Fruit fly (Drosophila melanogaster) whole organism, embryonic: ENCODE measurements around the gene Dlc90F.

ENCODE experiments used
- Atf6 ChIP-seq: fragments of 200-800 bp; sonication (Bioruptor generic); IDR thresholded peaks from 2 replicates; pipeline ENCODE4 v1.3.6; 2022; ENCODE audit warnings: missing biosample characterization, missing genetic modification characterization
- Bdp1 ChIP-seq: fragments of 200-800 bp; sonication (Bioruptor generic); optimal IDR thresholded peaks from 3 replicates; lab custom pipeline; 2016; ENCODE audit warnings: missing biosample characterization, missing genetic modification characterization
- Bgb ChIP-seq: fragments of 200-800 bp; sonication (Bioruptor generic); IDR thresholded peaks from 2 replicates; pipeline ENCODE4 v1.3.6; 2022; ENCODE audit warnings: missing biosample characterization, missing genetic modification characterization; ENCODE audit not compliant: partially characterized antibody
- CG1024 ChIP-seq: fragments of 200-800 bp; sonication (Bioruptor generic); IDR thresholded peaks from 2 replicates; pipeline ENCODE4 v1.3.6; 2022; ENCODE audit warnings: missing biosample characterization, missing genetic modification characterization
- CG10267 ChIP-seq: fragments of 200-800 bp; sonication (Bioruptor generic); optimal IDR thresholded peaks from 2 replicates; lab custom pipeline; 2018; ENCODE audit warnings: missing biosample characterization, mild to moderate bottlenecking, missing genetic modification characterization, moderate library complexity
- CG12071 ChIP-seq: fragments of 200-800 bp; sonication (Bioruptor generic); optimal IDR thresholded peaks from 3 replicates; lab custom pipeline; 2018; ENCODE audit warnings: missing biosample characterization, mild to moderate bottlenecking, missing genetic modification characterization
- CG12236 ChIP-seq: fragments of 200-800 bp; sonication (Bioruptor generic); optimal IDR thresholded peaks from 2 replicates; lab custom pipeline; 2016; ENCODE audit warnings: missing biosample characterization, missing genetic modification characterization
- CG13296 ChIP-seq: fragments of 200-800 bp; sonication (Bioruptor generic); optimal IDR thresholded peaks from 3 replicates; lab custom pipeline; 2018; ENCODE audit warnings: missing biosample characterization, mild to moderate bottlenecking, missing genetic modification characterization
- CG15601 ChIP-seq: fragments of 200-800 bp; sonication (Bioruptor generic); optimal IDR thresholded peaks from 3 replicates; lab custom pipeline; 2019; ENCODE audit warnings: missing biosample characterization, mild to moderate bottlenecking, missing genetic modification characterization, moderate library complexity
- CG15696 ChIP-seq: fragments of 200-800 bp; sonication (Bioruptor generic); optimal IDR thresholded peaks from 2 replicates; lab custom pipeline; 2019; ENCODE audit warnings: missing biosample characterization, mild to moderate bottlenecking, missing genetic modification characterization, moderate library complexity
- CG1603 ChIP-seq: fragments of 200-800 bp; sonication (Bioruptor generic); optimal IDR thresholded peaks from 2 replicates; lab custom pipeline; 2019; ENCODE audit warnings: missing biosample characterization, mild to moderate bottlenecking, missing genetic modification characterization, moderate library complexity
- CG2116 ChIP-seq: fragments of 200-800 bp; sonication (Bioruptor generic); optimal IDR thresholded peaks from 3 replicates; lab custom pipeline; 2018; ENCODE audit warnings: missing biosample characterization, mild to moderate bottlenecking, missing genetic modification characterization
- CG30020 ChIP-seq: fragments of 200-800 bp; optimal IDR thresholded peaks from 2 replicates; lab custom pipeline; 2019; ENCODE audit warnings: missing biosample characterization, mild to moderate bottlenecking, missing genetic modification characterization, moderate library complexity
- CG30431 ChIP-seq: fragments of 200-800 bp; sonication (Bioruptor generic); optimal IDR thresholded peaks from 2 replicates; lab custom pipeline; 2017; ENCODE audit warnings: missing biosample characterization, missing genetic modification characterization
- CG4328 ChIP-seq: fragments of 200-800 bp; sonication (Bioruptor generic); optimal IDR thresholded peaks from 3 replicates; lab custom pipeline; 2017; ENCODE audit warnings: missing biosample characterization, missing genetic modification reagents, missing genetic modification characterization
- CG6854 ChIP-seq: fragments of 200-800 bp; sonication (Bioruptor generic); optimal IDR thresholded peaks from 3 replicates; lab custom pipeline; 2017; ENCODE audit warnings: missing biosample characterization, mild to moderate bottlenecking, missing genetic modification characterization
- CG7271 ChIP-seq: fragments of 200-800 bp; sonication (Bioruptor generic); optimal IDR thresholded peaks from 2 replicates; lab custom pipeline; 2018; ENCODE audit warnings: missing biosample characterization, mild to moderate bottlenecking, missing genetic modification characterization, moderate library complexity
- CG9727 ChIP-seq: fragments of 200-800 bp; sonication (Bioruptor generic); optimal IDR thresholded peaks from 3 replicates; lab custom pipeline; 2017; ENCODE audit warnings: missing biosample characterization, mild to moderate bottlenecking, missing genetic modification characterization
- CkIIα-i1 ChIP-seq: fragments of 200-800 bp; sonication (Bioruptor generic); IDR thresholded peaks from 2 replicates; pipeline ENCODE4 v1.3.6; 2022; ENCODE audit warnings: missing biosample characterization, missing genetic modification characterization
- Deaf1 ChIP-seq: fragments of 200-800 bp; optimal IDR thresholded peaks from 3 replicates; lab custom pipeline; 2019; ENCODE audit warnings: missing biosample characterization, mild to moderate bottlenecking, missing genetic modification characterization, moderate library complexity
- E2f2 ChIP-seq: fragments of 200-800 bp; sonication (Bioruptor generic); IDR thresholded peaks from 2 replicates; pipeline ENCODE4 v1.3.6; 2022; ENCODE audit warnings: missing biosample characterization, missing genetic modification characterization
- Ets65A ChIP-seq: fragments of 200-800 bp; sonication (Bioruptor generic); peaks from one replicate; lab custom pipeline; 2016; ENCODE audit warnings: missing biosample characterization, missing genetic modification characterization
- Fer3 ChIP-seq: fragments of 200-800 bp; sonication (Bioruptor generic); optimal IDR thresholded peaks from 2 replicates; lab custom pipeline; 2018; ENCODE audit warnings: missing biosample characterization, mild to moderate bottlenecking, missing genetic modification characterization, moderate library complexity
- H15 ChIP-seq: fragments of 200-800 bp; sonication (Bioruptor generic); IDR thresholded peaks from 3 replicates; pipeline ENCODE4 v1.3.6; 2022; ENCODE audit warnings: missing biosample characterization, missing genetic modification characterization
- HHEX ChIP-seq: fragments of 200-800 bp; sonication (Bioruptor generic); optimal IDR thresholded peaks from 3 replicates; lab custom pipeline; 2017; ENCODE audit warnings: missing biosample characterization, mild to moderate bottlenecking, missing genetic modification characterization, missing genetic modification reagents
- HmgZ ChIP-seq: fragments of 200-800 bp; sonication (Bioruptor generic); optimal IDR thresholded peaks from 2 replicates; lab custom pipeline; 2018; ENCODE audit warnings: missing biosample characterization, mild to moderate bottlenecking, missing genetic modification characterization
- Jarid2 ChIP-seq: fragments of 200-800 bp; sonication (Bioruptor generic); optimal IDR thresholded peaks from 3 replicates; lab custom pipeline; 2017; ENCODE audit warnings: mild to moderate bottlenecking, missing biosample characterization, missing genetic modification reagents, missing genetic modification characterization
- Mrtf ChIP-seq: fragments of 200-800 bp; sonication (Bioruptor generic); IDR thresholded peaks from 3 replicates; pipeline ENCODE4 v1.3.6; 2022; ENCODE audit warnings: missing biosample characterization, missing genetic modification characterization
- Sry-β ChIP-seq: fragments of 200-800 bp; sonication (Bioruptor generic); optimal IDR thresholded peaks from 2 replicates; lab custom pipeline; 2018; ENCODE audit warnings: missing biosample characterization, mild to moderate bottlenecking, missing genetic modification characterization, moderate library complexity
- YL-1 ChIP-seq: fragments of 200-800 bp; sonication (Bioruptor generic); optimal IDR thresholded peaks from 3 replicates; lab custom pipeline; 2017; ENCODE audit warnings: missing biosample characterization, mild to moderate bottlenecking, missing genetic modification characterization
- ara ChIP-seq: fragments of 200-800 bp; sonication (Bioruptor generic); IDR thresholded peaks from 2 replicates; pipeline ENCODE4 v1.3.6; 2022; ENCODE audit warnings: missing biosample characterization, missing genetic modification characterization
- danr ChIP-seq: fragments of 200-800 bp; sonication (Bioruptor generic); IDR thresholded peaks from 2 replicates; pipeline ENCODE4 v1.3.6; 2022; ENCODE audit warnings: missing biosample characterization, missing genetic modification characterization
- dmrt11E ChIP-seq: fragments of 200-800 bp; sonication (Bioruptor generic); optimal IDR thresholded peaks from 3 replicates; lab custom pipeline; 2018; ENCODE audit warnings: missing biosample characterization, mild to moderate bottlenecking, missing genetic modification characterization, moderate library complexity
- dysf ChIP-seq: fragments of 200-800 bp; sonication (Bioruptor generic); IDR thresholded peaks from 3 replicates; pipeline ENCODE4 v1.3.6; 2022; ENCODE audit warnings: missing biosample characterization, missing genetic modification characterization
- grn ChIP-seq: fragments of 200-800 bp; sonication (Bioruptor generic); optimal IDR thresholded peaks from 3 replicates; lab custom pipeline; 2017; ENCODE audit warnings: missing biosample characterization, missing genetic modification characterization
- jigr1 ChIP-seq: fragments of 200-800 bp; sonication (Bioruptor generic); IDR thresholded peaks from 3 replicates; pipeline ENCODE4 v1.3.6; 2022; ENCODE audit warnings: missing biosample characterization, missing genetic modification characterization
- nom ChIP-seq: fragments of 200-800 bp; sonication (Bioruptor generic); optimal IDR thresholded peaks from 2 replicates; lab custom pipeline; 2017; ENCODE audit warnings: missing biosample characterization, missing genetic modification characterization, mild to moderate bottlenecking, moderate library complexity, missing genetic modification reagents
- oc ChIP-seq: fragments of 200-800 bp; sonication (Bioruptor generic); optimal IDR thresholded peaks from 2 replicates; lab custom pipeline; 2018; ENCODE audit warnings: missing biosample characterization, mild to moderate bottlenecking, missing genetic modification characterization, moderate library complexity
- otp ChIP-seq: fragments of 200-800 bp; sonication (Bioruptor generic); IDR thresholded peaks from 3 replicates; pipeline ENCODE4, ENCODE4 v1.3.6; 2022; ENCODE audit warnings: missing biosample characterization, missing genetic modification characterization
- pfk ChIP-seq: fragments of 200-800 bp; sonication (Bioruptor generic); optimal IDR thresholded peaks from 2 replicates; lab custom pipeline; 2018; ENCODE audit warnings: missing biosample characterization, mild to moderate bottlenecking, missing genetic modification characterization, moderate library complexity
- pita ChIP-seq: fragments of 200-800 bp; sonication (Bioruptor generic); optimal IDR thresholded peaks from 2 replicates; lab custom pipeline; 2017; ENCODE audit warnings: missing biosample characterization, mild to moderate bottlenecking, missing genetic modification characterization
- pros ChIP-seq: fragments of 200-800 bp; sonication (Bioruptor generic); optimal IDR thresholded peaks from 3 replicates; lab custom pipeline; 2019; ENCODE audit warnings: missing biosample characterization, mild to moderate bottlenecking, missing genetic modification characterization, moderate library complexity
- rib ChIP-seq: fragments of 200-800 bp; sonication (Bioruptor generic); IDR thresholded peaks from 2 replicates; pipeline ENCODE4 v1.3.6; 2022; ENCODE audit warnings: missing biosample characterization, missing genetic modification characterization
- scrt ChIP-seq: fragments of 200-800 bp; sonication (Bioruptor generic); optimal IDR thresholded peaks from 2 replicates; lab custom pipeline; 2018; ENCODE audit warnings: missing biosample characterization, mild to moderate bottlenecking, missing genetic modification characterization, moderate library complexity
- shn ChIP-seq: fragments of 200-800 bp; sonication (Bioruptor generic); optimal IDR thresholded peaks from 3 replicates; lab custom pipeline; 2016; ENCODE audit warnings: missing biosample characterization, missing genetic modification characterization
- slbo ChIP-seq: fragments of 200-800 bp; sonication (Bioruptor generic); IDR thresholded peaks from 2 replicates; pipeline ENCODE4 v1.3.6; 2022; ENCODE audit warnings: missing biosample characterization, missing genetic modification characterization
- ssp ChIP-seq: fragments of 200-800 bp; sonication (Bioruptor generic); IDR thresholded peaks from 2 replicates; pipeline ENCODE4 v1.3.6; 2022; ENCODE audit warnings: missing biosample characterization, missing genetic modification characterization
- tio ChIP-seq: fragments of 200-800 bp; sonication (Bioruptor generic); optimal IDR thresholded peaks from 2 replicates; lab custom pipeline; 2017; ENCODE audit warnings: missing biosample characterization, missing genetic modification characterization, inconsistent platforms
- tna ChIP-seq: fragments of 200-800 bp; sonication (Bioruptor generic); IDR thresholded peaks from 2 replicates; pipeline ENCODE4 v1.3.6; 2022; ENCODE audit warnings: missing biosample characterization, missing genetic modification characterization; ENCODE audit not compliant: partially characterized antibody
- trh ChIP-seq: fragments of 200-800 bp; sonication (Bioruptor generic); optimal IDR thresholded peaks from 2 replicates; lab custom pipeline; 2016; ENCODE audit warnings: missing biosample characterization, missing genetic modification characterization

Dlc90F gene

dm6 chr3R:18274328-18275098 is 24.5 kb upstream of the Dlc90F start, which contains the start of the genes Vps39 and eIF1A (continued):
- TF ChIP-seq ssp (GFP tag; lab: Robert Waterston, UW) (peak; percentile 47), CG30020 (tag; lab: Kevin White, UChicago) (peak; percentile 57), CG1603 (tag; lab: Kevin White, UChicago) (no peak), pfk (GFP tag; lab: Kevin White, UChicago) (no peak), YL-1 (GFP tag; lab: Kevin White, UChicago) (peak; percentile 48), danr (no peak), Bdp1 (GFP tag; lab: Kevin White, UChicago) (no peak), CkIIα-i1 (GFP tag; lab: Robert Waterston, UW) (no peak), CG10267 (peak; percentile 46), CG12236 (no peak), pita (GFP tag; lab: Kevin White, UChicago) (no peak), E2f2 (GFP tag; lab: Robert Waterston, UW) (no peak; the same call in 1 of the 2 replicates), HHEX (GFP tag; lab: Kevin White, UChicago) (no peak), dmrt11E (no peak), CG9727 (GFP tag; lab: Kevin White, UChicago) (peak; percentile 54), CG12071 (GFP tag; lab: Kevin White, UChicago) (no peak), ara (GFP tag; lab: Robert Waterston, UW) (no peak), CG1024 (GFP tag; lab: Robert Waterston, UW) (no peak), CG15601 (no peak), CG15696 (peak; percentile 41), grn (GFP tag; lab: Kevin White, UChicago) (no peak), pros (GFP tag; lab: Kevin White, UChicago) (no peak), trh (GFP tag; lab: Kevin White, UChicago) (no peak), scrt (GFP tag; lab: Kevin White, UChicago) (no peak), dysf (GFP tag; lab: Robert Waterston, UW) (no peak), slbo (peak; percentile 56), tna (GFP tag; lab: Robert Waterston, UW) (peak; percentile 83), oc (no peak), CG30431 (GFP tag; lab: Kevin White, UChicago) (no peak), Deaf1 (tag; lab: Kevin White, UChicago) (peak; percentile 1), otp (GFP tag; lab: Robert Waterston, UW) (0 out of 3 replicates have a peak, but pooled peaks have one; percentile 9), CG13296 (GFP tag; lab: Kevin White, UChicago) (no peak), CG2116 (GFP tag; lab: Kevin White, UChicago) (peak; percentile 80), CG7271 (tag; lab: Kevin White, UChicago) (no peak), Fer3 (tag; lab: Kevin White, UChicago) (no peak), Mrtf (no peak), CG6854 (GFP tag; lab: Kevin White, UChicago) (no peak), shn (GFP tag; lab: Kevin White, UChicago) (no peak), tio (GFP tag; lab: Kevin White, UChicago) (no peak), Atf6 (no peak), Jarid2 (GFP tag; lab: Kevin White, UChicago) (no peak), H15 (GFP tag; lab: Robert Waterston, UW) (no peak), jigr1 (no peak), CG4328 (no peak), rib (GFP tag; lab: Robert Waterston, UW) (no peak), Sry-β (GFP tag; lab: Kevin White, UChicago) (no peak), Bgb (peak; percentile 86), nom (GFP tag; lab: Kevin White, UChicago) (no peak), HmgZ (tag; lab: Kevin White, UChicago) (peak; percentile 59), Ets65A (GFP tag; lab: Kevin White, UChicago) (peak; percentile 88)
